Worm (Caenorhabditis elegans) whole organism, L4 larva: ENCODE results near the gene B0457.4.
A peak's percentile ranks its signal among the peaks of the same experiment; 100 is the strongest.

ENCODE experiments used
- F26F4.8 ChIP-seq: fragments of 200-800 bp; sonication (Bioruptor generic); conservative IDR thresholded peaks from 2 replicates; pipeline ENCODE4 v1.3.6; 2022; ENCODE audit warnings: missing genetic modification characterization, missing compliant biosample characterization
- R02D3.7 ChIP-seq: fragments of 150-350 bp; sonication (generic microtip); optimal IDR thresholded peaks from 3 replicates; lab custom pipeline; 2014; ENCODE audit warnings: missing biosample characterization, missing genetic modification characterization
- T26A8.4 ChIP-seq: fragments of 200-800 bp; sonication (Bioruptor generic); IDR thresholded peaks from 2 replicates; pipeline ENCODE4 v1.3.6; 2022; ENCODE audit warnings: missing genetic modification characterization, missing compliant biosample characterization
- Y105C5A.15 ChIP-seq: fragments of 200-800 bp; sonication (Bioruptor generic); IDR thresholded peaks from 2 replicates; pipeline ENCODE4 v1.3.6; 2022; ENCODE audit warnings: missing genetic modification characterization, missing compliant biosample characterization
- ZK546.5 ChIP-seq, 2 experiments: sonication (generic microtip); optimal IDR thresholded peaks; 2 replicates each; lab custom pipeline; 2017; ENCODE audit warnings: missing biosample characterization in 2 of 2, missing genetic modification characterization in 2 of 2
- aha-1 ChIP-seq: fragments of 150-350 bp; peaks from one replicate; lab custom pipeline; 2014; ENCODE audit warnings: missing biosample characterization, missing genetic modification characterization
- arid-1 ChIP-seq: fragments of 200-800 bp; sonication (Bioruptor generic); conservative IDR thresholded peaks from 2 replicates; pipeline ENCODE4 v1.3.6; 2022; ENCODE audit warnings: missing genetic modification reagents, missing genetic modification characterization, missing compliant biosample characterization
- ceh-20 ChIP-seq: fragments of 200-800 bp; sonication (Bioruptor generic); IDR thresholded peaks from 2 replicates; pipeline ENCODE4 v1.3.6; 2022; ENCODE audit warnings: missing genetic modification reagents, missing genetic modification characterization, missing compliant biosample characterization
- ceh-44 ChIP-seq: fragments of 200-800 bp; sonication (Bioruptor generic); IDR thresholded peaks from 2 replicates; pipeline ENCODE4 v1.3.6; 2022; ENCODE audit warnings: missing genetic modification reagents, missing genetic modification characterization, missing compliant biosample characterization
- ceh-62 ChIP-seq: sonication (generic microtip); optimal IDR thresholded peaks from 2 replicates; lab custom pipeline; 2017; ENCODE audit warnings: missing biosample characterization, missing genetic modification characterization
- ces-1 ChIP-seq: fragments of 150-350 bp; sonication (generic microtip); optimal IDR thresholded peaks from 4 replicates; lab custom pipeline; 2014; ENCODE audit warnings: missing biosample characterization, missing genetic modification reagents, missing genetic modification characterization
- ctbp-1 ChIP-seq: fragments of 200-800 bp; sonication (Bioruptor generic); IDR thresholded peaks from 2 replicates; pipeline ENCODE4 v1.3.6; 2022; ENCODE audit warnings: missing genetic modification reagents, missing genetic modification characterization, missing compliant biosample characterization
- daf-16 ChIP-seq, 3 experiments: sonication (generic microtip); optimal IDR thresholded peaks; 2 replicates each; lab custom pipeline; 2016 to 2017; ENCODE audit warnings: missing genetic modification characterization in 3 of 3, missing genetic modification reagents in 3 of 3, mild to moderate bottlenecking in 2 of 3, missing compliant biosample characterization in 2 of 3, missing biosample characterization in 1 of 3, moderate library complexity in 1 of 3
- dmd-6 ChIP-seq: fragments of 200-800 bp; sonication (Bioruptor generic); IDR thresholded peaks from 2 replicates; pipeline ENCODE4 v1.3.6; 2022; ENCODE audit warnings: missing genetic modification reagents, missing genetic modification characterization, missing compliant biosample characterization
- dve-1 ChIP-seq: sonication (generic microtip); optimal IDR thresholded peaks from 2 replicates; lab custom pipeline; 2017; ENCODE audit warnings: antibody characterized with exemption, mild to moderate bottlenecking, missing genetic modification characterization, missing compliant biosample characterization; ENCODE audit not compliant: insufficient read depth
- egl-43 ChIP-seq: fragments of 200-800 bp; sonication (Bioruptor generic); IDR thresholded peaks from 2 replicates; pipeline ENCODE4 v1.3.6; 2022; ENCODE audit warnings: missing genetic modification reagents, missing genetic modification characterization, missing compliant biosample characterization
- fos-1 ChIP-seq: fragments of 150-350 bp; optimal IDR thresholded peaks from 2 replicates; lab custom pipeline; 2014; ENCODE audit warnings: missing biosample characterization, missing genetic modification characterization
- hlh-11 ChIP-seq: fragments of 200-800 bp; sonication (Bioruptor generic); optimal IDR thresholded peaks from 2 replicates; lab custom pipeline; 2018; ENCODE audit warnings: mild to moderate bottlenecking, missing genetic modification characterization, missing compliant biosample characterization
- jun-1 ChIP-seq: fragments of 150-350 bp; optimal IDR thresholded peaks from 2 replicates; lab custom pipeline; 2014; ENCODE audit warnings: missing biosample characterization, missing genetic modification reagents, missing genetic modification characterization
- lim-7 ChIP-seq: fragments of 200-800 bp; sonication (Bioruptor generic); IDR thresholded peaks from 2 replicates; pipeline ENCODE4 v1.3.6; 2022; ENCODE audit warnings: missing genetic modification characterization, missing compliant biosample characterization
- lir-3 ChIP-seq: sonication (generic microtip); optimal IDR thresholded peaks from 2 replicates; lab custom pipeline; 2016; ENCODE audit warnings: mild to moderate bottlenecking, missing genetic modification characterization, missing compliant biosample characterization
- mxl-2 ChIP-seq: fragments of 200-800 bp; sonication (Bioruptor generic); conservative IDR thresholded peaks from 2 replicates; pipeline ENCODE4 v1.3.6; 2022; ENCODE audit warnings: missing genetic modification reagents, missing genetic modification characterization, missing compliant biosample characterization
- mxl-3 ChIP-seq: fragments of 200-800 bp; sonication (Bioruptor generic); optimal IDR thresholded peaks from 2 replicates; lab custom pipeline; 2018; ENCODE audit warnings: mild to moderate bottlenecking, missing genetic modification characterization, missing compliant biosample characterization
- nhr-11 ChIP-seq: fragments of 150-350 bp; optimal IDR thresholded peaks from 2 replicates; lab custom pipeline; 2014; ENCODE audit warnings: missing biosample characterization, missing genetic modification characterization
- nhr-28 ChIP-seq: fragments of 150-350 bp; optimal IDR thresholded peaks from 2 replicates; lab custom pipeline; 2014; ENCODE audit warnings: missing biosample characterization, missing genetic modification characterization
- nhr-77 ChIP-seq: fragments of 150-350 bp; optimal IDR thresholded peaks from 2 replicates; lab custom pipeline; 2014; ENCODE audit warnings: missing biosample characterization, missing genetic modification characterization
- pqm-1 ChIP-seq: sonication (generic microtip); optimal IDR thresholded peaks from 2 replicates; lab custom pipeline; 2017; ENCODE audit warnings: missing biosample characterization, missing genetic modification characterization
- rbr-2 ChIP-seq: sonication (generic microtip); optimal IDR thresholded peaks from 2 replicates; lab custom pipeline; 2016; ENCODE audit warnings: missing genotype, missing genetic modification characterization, missing compliant biosample characterization
- skn-1 ChIP-seq: fragments of 150-350 bp; optimal IDR thresholded peaks from 2 replicates; lab custom pipeline; 2014; ENCODE audit warnings: missing biosample characterization, missing genetic modification characterization
- snpc-4 ChIP-seq: fragments of 150-350 bp; optimal IDR thresholded peaks from 2 replicates; lab custom pipeline; 2014; ENCODE audit warnings: missing biosample characterization, missing genetic modification characterization
- tra-1 ChIP-seq: fragments of 200-800 bp; sonication (Bioruptor generic); IDR thresholded peaks from 2 replicates; pipeline ENCODE4 v1.3.6; 2022; ENCODE audit warnings: missing genetic modification reagents, missing genetic modification characterization, missing compliant biosample characterization
- unc-130 ChIP-seq: sonication (generic microtip); optimal IDR thresholded peaks from 2 replicates; lab custom pipeline; 2016; ENCODE audit warnings: missing genetic modification reagents, missing genetic modification characterization, missing compliant biosample characterization
- unc-39 ChIP-seq: sonication (generic microtip); optimal IDR thresholded peaks from 2 replicates; lab custom pipeline; 2017; ENCODE audit warnings: missing biosample characterization, missing genetic modification characterization
- unc-62 ChIP-seq, 3 experiments: fragments of 150-350 bp in 1 of 3; sonication (generic microtip); optimal IDR thresholded peaks in 2 of 3; peaks in 1 of 3; 1 replicate in 1 of 3; 2 replicates in 2 of 3; lab custom pipeline; 2014 to 2017; ENCODE audit warnings: missing biosample characterization in 3 of 3, missing genetic modification characterization in 3 of 3, missing genetic modification reagents in 3 of 3, missing genotype in 1 of 3
- zfp-3 ChIP-seq: fragments of 200-800 bp; sonication (Bioruptor generic); conservative IDR thresholded peaks from 2 replicates; pipeline ENCODE4 v1.3.6; 2022; ENCODE audit warnings: missing genetic modification reagents, missing genetic modification characterization, missing compliant biosample characterization
- ztf-7 ChIP-seq: fragments of 150-350 bp; optimal IDR thresholded peaks from 2 replicates; lab custom pipeline; 2014; ENCODE audit warnings: missing biosample characterization, missing genetic modification characterization

B0457.4 gene

ce11 chrII:8917339-8917738 is 5.5 kb upstream of the B0457.4 start:
- peak; percentile 65 for TF ChIP-seq nhr-28 (tag; lab: Kevin White, UChicago)
- no peak for TF ChIP-seq R02D3.7 (tag; lab: Kevin White, UChicago)
- no peak for TF ChIP-seq rbr-2 (tag; lab: Kevin White, UChicago)
- no peak for TF ChIP-seq unc-62 (GFP tag; optimal IDR thresholded peaks at IDR 0.05 in 1 of 2; lab: Kevin White, UChicago)
- no peak for TF ChIP-seq unc-62 (tag; optimal IDR thresholded peaks at IDR 0.05; lab: Kevin White, UChicago)
- TF ChIP-seq nhr-77 (tag; lab: Kevin White, UChicago), result peak; percentile 19
- peak; percentile 6 for TF ChIP-seq pqm-1 (tag; lab: Kevin White, UChicago)
- TF ChIP-seq daf-16 (GFP tag; optimal IDR thresholded peaks at IDR 0.05; lab: Kevin White, UChicago), result no peak
- peak; percentile 54 for TF ChIP-seq daf-16 (tag; optimal IDR thresholded peaks at IDR 0.05; lab: Kevin White, UChicago)
- TF ChIP-seq snpc-4 (tag; lab: Kevin White, UChicago), result no peak
- TF ChIP-seq lir-3 (tag; lab: Kevin White, UChicago), result no peak

ce11 chrII:8916656-8917055 is 4.8 kb upstream of the B0457.4 start:
- TF ChIP-seq tra-1, result no peak

- TF ChIP-seq ceh-20 (GFP tag; lab: Robert Waterston, UW) (peak; percentile 68; the same call in 1 of the 2 replicates), ces-1 (GFP tag; lab: Kevin White, UChicago) (no peak), dve-1 (peak; percentile 15), dmd-6 (GFP tag; lab: Robert Waterston, UW) (peak; percentile 89), tra-1 (peak; percentile 47; the same call in 1 of the 2 replicates)
Measured at ce11 chrII:8914654-8915053, 2.8 kb upstream of the B0457.4 start.

ce11 chrII:8912523-8913017 is 741 bp upstream of the B0457.4 start:
- no peak for TF ChIP-seq unc-62 (GFP tag; optimal IDR thresholded peaks at IDR 0.05 in 1 of 2; lab: Kevin White, UChicago)
- no peak for TF ChIP-seq unc-62 (tag; optimal IDR thresholded peaks at IDR 0.05; lab: Kevin White, UChicago)
- no peak for TF ChIP-seq Y105C5A.15 (GFP tag; lab: Robert Waterston, UW)
- no peak for TF ChIP-seq hlh-11 (tag; lab: Kevin White, UChicago)
- TF ChIP-seq ceh-44 (GFP tag; lab: Robert Waterston, UW), result no peak
- no peak for TF ChIP-seq arid-1 (GFP tag; lab: Robert Waterston, UW)
- no peak for TF ChIP-seq aha-1
- no peak for TF ChIP-seq dve-1
- TF ChIP-seq F26F4.8 (GFP tag; lab: Robert Waterston, UW), result no peak
- TF ChIP-seq ctbp-1, result no peak
- no peak for TF ChIP-seq mxl-2 (GFP tag; lab: Robert Waterston, UW)
- no peak for TF ChIP-seq ceh-20 (GFP tag; lab: Robert Waterston, UW)
- no peak for TF ChIP-seq egl-43
- TF ChIP-seq pqm-1 (tag; lab: Kevin White, UChicago), result no peak
- no peak for TF ChIP-seq lir-3 (tag; lab: Kevin White, UChicago)
- no peak for TF ChIP-seq lim-7 (GFP tag; lab: Robert Waterston, UW)
- TF ChIP-seq ztf-7 (tag; lab: Kevin White, UChicago), result no peak
- TF ChIP-seq jun-1 (tag; lab: Kevin White, UChicago), result no peak
- no peak for TF ChIP-seq fos-1 (tag; lab: Kevin White, UChicago)
- TF ChIP-seq nhr-11 (tag; lab: Kevin White, UChicago), result no peak

- TF ChIP-seq ceh-62 (tag; lab: Kevin White, UChicago) (no peak), unc-62 (GFP tag; optimal IDR thresholded peaks at IDR 0.05 in 1 of 2; lab: Kevin White, UChicago) (peak in 1 of 2 experiments; percentile 96), unc-62 (tag; optimal IDR thresholded peaks at IDR 0.05; lab: Kevin White, UChicago) (no peak)
- TF ChIP-seq, all 104 proteins: peak for 1
Measured at ce11 chrII:8903871-8904270, 8.0 kb downstream of the B0457.4 start.

- TF ChIP-seq skn-1 (tag; lab: Kevin White, UChicago) (no peak), mxl-3 (GFP tag; lab: Kevin White, UChicago) (no peak), zfp-3 (no peak), unc-130 (GFP tag; lab: Kevin White, UChicago) (no peak), ZK546.5 (tag; optimal IDR thresholded peaks at IDR 0.05; lab: Kevin White, UChicago) (no peak), ctbp-1 (no peak), unc-39 (no peak), egl-43 (no peak), fos-1 (tag; lab: Kevin White, UChicago) (no peak), ceh-62 (tag; lab: Kevin White, UChicago) (no peak), T26A8.4 (GFP tag; lab: Robert Waterston, UW) (no peak)
Measured at ce11 chrII:8899357-8899748, 12.5 kb downstream of the B0457.4 start.
